Fruit fly (Drosophila melanogaster) whole organism: ENCODE data around the gene CG15177.

Experiments
- CG8478 ChIP-seq: fragments of >200 bp; optimal IDR thresholded peaks from 2 replicates; lab custom pipeline; 2018; ENCODE audit warnings: inconsistent platforms
- Dll ChIP-seq: fragments of >200 bp; optimal IDR thresholded peaks from 2 replicates; lab custom pipeline; 2017
- EcR ChIP-seq, 2 experiments: fragments of >200 bp; optimal IDR thresholded peaks; 2 replicates each; lab custom pipeline; 2017; ENCODE audit warnings: missing biosample characterization in 2 of 2, missing genetic modification characterization in 2 of 2, missing genetic modification reagents in 2 of 2
- pan ChIP-seq: fragments of >200 bp; optimal IDR thresholded peaks from 2 replicates; lab custom pipeline; 2017
- psq ChIP-seq: fragments of >200 bp; optimal IDR thresholded peaks from 2 replicates; lab custom pipeline; 2017
- usp ChIP-seq: fragments of >200 bp; optimal IDR thresholded peaks from 2 replicates; lab custom pipeline; 2017; ENCODE audit warnings: missing biosample characterization, missing genetic modification characterization, mixed read lengths

Gene CG15177

dm6 chr3R:6629221-6629620 is at the start of gene CG15177:
TSS of gene CG15177 (minus strand) at chr3R:6629321.
- TF ChIP-seq usp (GFP tag; lab: Kevin White, UChicago): no peak

DNA sequence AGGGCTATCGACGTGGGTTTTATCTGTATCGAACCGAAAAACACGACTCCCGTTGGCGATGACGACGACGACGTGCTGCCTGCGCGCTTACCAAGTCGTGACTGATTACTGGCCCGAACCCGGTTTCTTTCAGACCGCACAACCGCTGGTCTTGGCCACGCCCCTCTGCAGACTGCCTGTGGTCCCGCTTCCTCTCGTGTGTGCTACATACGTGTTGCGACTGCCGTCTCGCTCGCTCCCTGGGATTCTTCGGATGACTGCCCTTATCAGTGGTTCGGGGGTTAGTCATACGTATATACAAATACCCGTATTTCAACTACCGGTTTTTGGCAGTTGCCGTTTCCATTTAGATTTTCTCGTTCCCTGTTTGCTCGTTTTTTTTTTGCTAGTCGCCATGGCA is 49.4 kb upstream of the CG15177 start, which contains the start of gene lab:
Gene lab, minus strand, starts transcription at position 111 of the 400 bp plus-strand sequence.
- TF ChIP-seq CG8478 (peak; percentile 89), EcR (GFP tag; optimal IDR thresholded peaks at IDR 0.05; lab: Kevin White, UChicago) (peak in 1 of 2 experiments; percentile 16), Dll (no peak), psq (lab: Kevin White, UChicago) (no peak), pan (lab: Kevin White, UChicago) (no peak), usp (GFP tag; lab: Kevin White, UChicago) (no peak)

DNA sequence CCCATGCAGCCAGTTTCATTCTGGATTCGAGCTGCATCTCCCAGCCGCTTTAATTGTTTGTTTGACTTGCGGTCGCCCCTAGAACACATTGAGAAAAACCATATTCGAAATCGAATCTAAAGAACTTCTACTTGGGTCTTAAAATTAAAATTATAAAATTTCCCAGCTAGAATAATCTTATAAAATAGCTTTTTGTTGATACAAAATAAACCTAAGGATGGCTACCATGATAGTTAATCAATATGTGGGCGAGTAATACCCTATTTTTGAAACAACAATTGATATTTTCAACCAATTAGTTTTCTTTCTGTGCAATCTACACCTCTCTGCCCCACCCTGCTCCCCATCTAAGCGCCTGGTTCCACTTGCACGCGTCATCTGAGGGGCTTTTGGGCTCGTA is 45.4 kb upstream of the CG15177 start:
- TF ChIP-seq psq (lab: Kevin White, UChicago) (no peak), pan (lab: Kevin White, UChicago) (no peak), EcR (GFP tag; optimal IDR thresholded peaks at IDR 0.05; lab: Kevin White, UChicago) (no peak), usp (GFP tag; lab: Kevin White, UChicago) (no peak), CG8478 (no peak), Dll (no peak)

DNA sequence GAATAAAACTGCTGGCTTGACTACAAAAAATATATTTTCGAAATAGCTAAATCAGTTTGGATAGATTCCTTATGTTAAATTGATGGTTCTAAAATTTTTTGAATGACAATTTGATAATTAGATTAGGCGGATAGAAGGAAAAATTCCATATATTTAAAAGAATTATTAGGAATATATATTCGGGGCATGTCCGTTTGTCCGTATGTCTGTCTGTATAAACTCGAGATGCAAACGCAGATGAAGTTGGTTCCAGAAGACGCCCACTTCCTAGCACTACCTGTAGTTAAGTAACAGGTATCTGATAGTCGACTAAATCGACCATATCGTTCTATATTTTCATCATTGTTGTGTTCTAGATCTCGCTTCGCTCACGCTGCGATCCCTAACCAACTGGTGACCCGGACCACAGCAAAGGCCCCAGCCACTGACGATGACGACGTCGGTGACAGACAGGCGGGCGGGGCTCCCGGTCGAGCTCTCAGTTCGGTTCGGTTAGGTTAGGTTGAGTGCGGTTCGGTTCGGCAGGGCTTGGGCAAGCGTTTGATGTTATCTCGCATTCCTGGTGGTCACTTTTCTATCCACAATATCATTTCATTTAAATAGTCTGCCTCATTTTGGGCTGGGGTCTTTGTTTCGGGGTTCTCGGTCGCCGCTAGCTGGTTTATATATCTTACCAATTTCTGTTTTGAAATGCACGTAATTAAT is 43.3 kb upstream of the CG15177 start:
- TF ChIP-seq CG8478: no peak
- TF ChIP-seq psq (lab: Kevin White, UChicago): no peak
- no peak for TF ChIP-seq usp (GFP tag; lab: Kevin White, UChicago)
- TF ChIP-seq Dll: no peak
- no peak for TF ChIP-seq EcR (GFP tag; optimal IDR thresholded peaks at IDR 0.05; lab: Kevin White, UChicago)
- no peak for TF ChIP-seq pan (lab: Kevin White, UChicago)

- TF ChIP-seq pan (lab: Kevin White, UChicago): no peak
- TF ChIP-seq Dll: no peak
- TF ChIP-seq EcR (GFP tag; optimal IDR thresholded peaks at IDR 0.05; lab: Kevin White, UChicago): no peak
- TF ChIP-seq usp (GFP tag; lab: Kevin White, UChicago): no peak
- TF ChIP-seq CG8478: no peak
- TF ChIP-seq psq (lab: Kevin White, UChicago): no peak
These were observed 39.1 kb upstream of the CG15177 start for dm6 chr3R:6668234-6668633.

- TF ChIP-seq usp (GFP tag; lab: Kevin White, UChicago) (no peak), pan (lab: Kevin White, UChicago) (no peak), CG8478 (no peak), EcR (GFP tag; optimal IDR thresholded peaks at IDR 0.05; lab: Kevin White, UChicago) (no peak), Dll (no peak), psq (lab: Kevin White, UChicago) (no peak)
These were observed 38.1 kb upstream of the CG15177 start for dm6 chr3R:6667245-6667644.

- TF ChIP-seq usp (GFP tag; lab: Kevin White, UChicago): no peak
- TF ChIP-seq psq (lab: Kevin White, UChicago): no peak
- TF ChIP-seq EcR (GFP tag; optimal IDR thresholded peaks at IDR 0.05; lab: Kevin White, UChicago): no peak
- no peak for TF ChIP-seq CG8478
- no peak for TF ChIP-seq pan (lab: Kevin White, UChicago)
- no peak for TF ChIP-seq Dll
These were observed 36.1 kb upstream of the CG15177 start for dm6 chr3R:6665117-6665654.

DNA sequence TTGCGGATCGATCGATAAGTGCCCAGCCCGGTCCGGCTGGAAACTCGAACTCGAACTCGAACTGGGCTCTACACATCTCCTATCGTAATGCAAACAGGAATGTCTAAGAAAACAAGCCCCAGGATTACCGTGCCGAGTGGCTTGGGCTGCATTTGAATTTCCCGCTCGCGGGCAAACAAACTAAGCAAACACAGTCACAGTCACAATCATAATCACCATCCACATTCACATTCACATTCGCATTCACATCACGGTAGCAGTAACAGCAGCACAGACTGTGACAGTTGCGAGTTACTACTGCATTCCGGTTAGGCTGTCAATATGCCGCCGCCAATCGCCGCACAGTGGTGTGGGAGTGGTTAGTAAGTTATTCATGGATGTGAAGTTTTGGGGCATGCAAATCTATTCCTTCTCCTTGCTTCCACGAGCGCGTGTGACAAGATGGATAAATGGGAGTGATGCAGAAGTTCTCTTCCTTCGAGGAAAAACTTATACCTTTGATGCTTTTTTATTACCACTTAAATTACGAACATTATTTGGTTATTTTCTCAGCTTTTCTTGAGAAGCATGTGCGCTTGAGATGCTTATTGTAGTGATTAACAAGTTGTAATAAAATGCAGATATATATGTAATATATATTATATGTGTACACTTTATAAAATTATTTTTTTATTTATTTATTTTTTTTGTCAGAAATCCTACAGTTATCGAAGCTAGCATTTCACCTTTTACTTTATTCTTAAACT is 35.4 kb upstream of the CG15177 start:
- TF ChIP-seq pan (lab: Kevin White, UChicago) (no peak), psq (lab: Kevin White, UChicago) (no peak), Dll (no peak), usp (GFP tag; lab: Kevin White, UChicago) (no peak), CG8478 (no peak), EcR (GFP tag; optimal IDR thresholded peaks at IDR 0.05; lab: Kevin White, UChicago) (no peak)

DNA sequence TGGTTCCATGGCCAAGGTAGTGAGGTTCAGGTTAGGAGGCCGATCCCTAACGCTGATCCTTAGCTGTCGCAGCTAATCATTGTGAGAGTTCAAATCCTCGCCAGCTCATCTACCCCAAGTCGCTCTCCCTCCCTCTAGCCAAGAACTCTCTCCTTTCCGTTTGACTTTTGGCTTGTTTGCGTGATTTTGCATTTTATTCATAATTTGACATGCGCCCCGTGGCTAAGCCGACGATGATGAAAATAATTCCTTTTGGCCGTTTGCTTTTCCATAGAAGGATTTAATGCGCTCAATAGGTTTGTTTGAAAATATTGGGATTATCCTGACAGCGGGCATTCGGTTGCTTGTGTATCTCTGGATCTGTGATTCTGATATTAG is 34.2 kb upstream of the CG15177 start:
- no peak for TF ChIP-seq pan (lab: Kevin White, UChicago)
- TF ChIP-seq usp (GFP tag; lab: Kevin White, UChicago): no peak
- TF ChIP-seq psq (lab: Kevin White, UChicago): no peak
- TF ChIP-seq Dll: no peak
- TF ChIP-seq EcR (GFP tag; optimal IDR thresholded peaks at IDR 0.05; lab: Kevin White, UChicago): no peak
- TF ChIP-seq CG8478: no peak

- TF ChIP-seq Dll: no peak
These were observed 33.6 kb upstream of the CG15177 start for dm6 chr3R:6662613-6663288.

- TF ChIP-seq pan (lab: Kevin White, UChicago) (no peak), Dll (no peak), CG8478 (no peak), usp (GFP tag; lab: Kevin White, UChicago) (no peak), EcR (GFP tag; optimal IDR thresholded peaks at IDR 0.05; lab: Kevin White, UChicago) (no peak), psq (lab: Kevin White, UChicago) (no peak)
These were observed 30.8 kb upstream of the CG15177 start, which contains the start of gene agt for dm6 chr3R:6659941-6660340. TSS of gene agt (minus strand) at chr3R:6660100.
